Worm (Caenorhabditis elegans): Measurements from ENCODE around the gene ucr-2.2.

Gene ucr-2.2

DNA sequence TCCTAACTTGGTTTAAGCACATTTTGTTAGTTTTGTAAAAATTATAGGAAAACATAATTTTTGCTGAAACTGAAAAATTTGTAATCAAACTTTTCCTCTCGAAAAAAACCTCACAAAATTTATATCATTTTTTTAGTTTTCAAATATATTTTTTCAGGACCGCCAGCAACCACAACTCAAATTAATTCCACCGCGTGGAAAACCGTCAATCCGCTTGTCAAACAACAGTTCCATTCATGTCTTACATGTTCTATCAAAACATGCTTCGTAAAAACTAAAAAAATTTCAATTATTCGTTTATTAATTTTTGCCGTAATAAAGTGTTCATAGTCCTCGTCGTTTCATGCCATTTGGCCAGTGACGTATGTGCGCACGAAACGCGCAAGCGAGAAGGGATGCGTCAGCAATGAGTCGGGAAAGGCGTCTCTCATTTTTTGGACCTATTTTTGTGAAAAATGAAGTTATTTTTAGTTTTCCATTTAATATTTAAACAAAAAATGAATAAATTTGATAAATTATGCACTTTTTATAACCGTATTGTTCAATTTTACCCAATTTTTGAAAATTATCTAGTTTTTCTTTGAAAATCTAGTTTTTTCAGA lies at the start of gene ucr-2.2:
TSS of gene ucr-2.2 (plus strand) at position 602 of the 602 bp plus-strand sequence.
- TF ChIP-seq tbx-11 (GFP tag; IDR thresholded peaks at IDR 0.05) (0 out of 2 replicates have a peak, but pooled peaks have one; percentile 40), F13C5.2 (tag; optimal IDR thresholded peaks at IDR 0.05) (peak; percentile 79), ama-1 (optimal IDR thresholded peaks at IDR 0.05) (no peak), pes-1 (GFP tag; IDR thresholded peaks at IDR 0.05) (peak; percentile 48; the same call in 1 of the 2 replicates)

DNA sequence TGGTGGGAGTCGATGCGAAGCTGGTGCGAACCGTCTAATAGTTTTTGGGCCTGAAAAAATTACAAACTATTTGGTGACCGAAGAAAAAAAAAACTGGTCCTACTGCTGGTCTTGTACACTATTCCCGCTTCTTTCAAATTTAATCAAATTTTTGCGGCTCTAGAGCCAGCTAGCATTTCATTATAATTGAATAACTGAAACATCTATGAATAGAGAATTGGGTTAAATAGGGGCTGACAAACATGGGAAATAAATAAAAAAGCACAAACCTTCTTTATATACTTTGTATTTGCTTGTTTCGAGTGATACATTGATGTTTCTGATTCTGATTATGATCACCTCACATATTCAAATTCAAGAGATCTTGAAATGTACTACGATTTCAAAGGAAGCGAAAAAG lies 48.6 kb upstream of the ucr-2.2 start:
- TF ChIP-seq F13C5.2 (tag; optimal IDR thresholded peaks at IDR 0.05), result no peak

DNA sequence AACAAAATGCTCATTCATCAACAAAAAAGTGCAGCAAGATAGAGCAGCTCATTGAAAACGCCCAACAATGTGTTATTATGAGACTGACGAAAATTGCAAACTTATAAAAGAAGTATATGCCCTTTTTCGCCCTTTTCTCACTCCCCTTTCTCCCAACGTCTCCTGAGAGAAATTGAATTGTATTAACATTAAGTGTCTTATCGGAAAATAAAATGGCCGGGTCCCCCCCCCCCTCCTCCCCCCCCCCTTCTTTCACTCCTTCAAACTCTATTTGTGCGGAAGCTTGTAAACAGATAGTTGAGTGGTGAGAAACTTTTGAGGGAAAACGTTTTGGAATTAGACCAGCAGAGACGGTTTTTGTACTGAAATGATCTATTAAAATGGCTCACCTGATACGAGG lies 47.0 kb upstream of the ucr-2.2 start:
- no peak for TF ChIP-seq tra-4 (tag; optimal IDR thresholded peaks at IDR 0.05)
- no peak for TF ChIP-seq F13C5.2 (tag; optimal IDR thresholded peaks at IDR 0.05)
- no peak for TF ChIP-seq tbx-11 (GFP tag; IDR thresholded peaks at IDR 0.05)
- TF ChIP-seq ceh-36 (tag; optimal IDR thresholded peaks at IDR 0.05), result no peak
- no peak for TF ChIP-seq hmbx-1 (tag; optimal IDR thresholded peaks at IDR 0.05)
- no peak for TF ChIP-seq B0310.2 (tag; optimal IDR thresholded peaks at IDR 0.05)
- no peak for TF ChIP-seq flt-1 (GFP tag; IDR thresholded peaks at IDR 0.05)
- TF ChIP-seq ama-1 (optimal IDR thresholded peaks at IDR 0.05), result no peak
- no peak for TF ChIP-seq pes-1 (GFP tag; IDR thresholded peaks at IDR 0.05)
- TF ChIP-seq ets-7 (tag; optimal IDR thresholded peaks at IDR 0.05), result no peak

DNA sequence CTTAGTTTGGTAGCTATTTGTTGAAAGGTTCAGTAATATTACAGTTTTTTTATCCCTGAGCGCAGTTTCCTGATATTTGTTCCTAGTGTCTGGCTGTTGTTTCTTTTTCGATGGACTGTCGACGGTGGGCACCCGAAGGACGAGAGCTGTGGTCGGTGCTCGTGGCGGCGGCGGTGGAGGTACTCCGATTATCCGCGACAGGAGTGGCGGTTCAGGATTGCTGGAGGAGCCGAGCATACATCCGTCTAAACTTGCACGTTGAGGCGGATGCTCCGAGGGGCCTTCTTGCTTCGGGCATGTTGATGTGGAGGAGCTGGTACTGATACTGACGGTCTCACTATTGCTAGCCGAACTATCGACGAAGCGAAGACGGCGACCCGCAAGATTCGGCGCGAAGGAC lies 46.4 kb upstream of the ucr-2.2 start:
- TF ChIP-seq ceh-13 (GFP tag; optimal IDR thresholded peaks at IDR 0.05), result no peak
- TF ChIP-seq aly-1 (tag; optimal IDR thresholded peaks at IDR 0.05), result no peak
- no peak for TF ChIP-seq hnd-1 (tag; optimal IDR thresholded peaks at IDR 0.05)
- no peak for TF ChIP-seq flt-1 (GFP tag; IDR thresholded peaks at IDR 0.05)
- TF ChIP-seq ets-7 (tag; optimal IDR thresholded peaks at IDR 0.05), result no peak
- TF ChIP-seq pes-1 (GFP tag; IDR thresholded peaks at IDR 0.05), result no peak
- TF ChIP-seq hmbx-1 (tag; optimal IDR thresholded peaks at IDR 0.05), result no peak
- TF ChIP-seq hmg-4 (GFP tag; optimal IDR thresholded peaks at IDR 0.05), result no peak
- TF ChIP-seq sea-1 (GFP tag; conservative IDR thresholded peaks at IDR 0.05), result no peak
- no peak for TF ChIP-seq tbx-11 (GFP tag; IDR thresholded peaks at IDR 0.05)
- no peak for TF ChIP-seq ama-1 (optimal IDR thresholded peaks at IDR 0.05)
- TF ChIP-seq tra-4 (tag; optimal IDR thresholded peaks at IDR 0.05), result no peak

DNA sequence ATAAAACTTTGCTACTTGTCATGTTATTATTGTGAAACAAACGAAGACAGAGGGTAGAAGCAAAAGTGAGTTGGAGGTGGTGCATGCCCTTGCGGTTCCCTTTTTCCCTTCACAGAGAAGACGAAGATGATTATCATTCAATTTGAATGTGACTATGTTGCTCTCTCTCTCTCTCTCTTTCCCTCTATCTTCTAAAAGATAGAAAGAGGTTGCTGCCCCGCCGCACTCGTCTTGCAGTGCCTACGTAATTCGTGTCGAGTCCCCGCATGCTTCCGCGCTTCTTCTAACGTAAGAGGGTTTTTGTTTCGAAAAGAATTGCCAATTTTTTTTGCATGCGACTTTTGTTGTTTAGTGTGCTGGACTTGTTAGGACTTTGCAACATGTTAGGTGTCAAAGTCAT lies 45.5 kb upstream of the ucr-2.2 start:
- TF ChIP-seq ama-1 (optimal IDR thresholded peaks at IDR 0.05), result no peak
- no peak for TF ChIP-seq hmbx-1 (tag; optimal IDR thresholded peaks at IDR 0.05)
- no peak for TF ChIP-seq ets-7 (tag; optimal IDR thresholded peaks at IDR 0.05)
- no peak for TF ChIP-seq sea-1 (GFP tag; conservative IDR thresholded peaks at IDR 0.05)
- no peak for TF ChIP-seq ceh-36 (tag; optimal IDR thresholded peaks at IDR 0.05)
- TF ChIP-seq flt-1 (GFP tag; IDR thresholded peaks at IDR 0.05), result no peak
- TF ChIP-seq hnd-1 (tag; optimal IDR thresholded peaks at IDR 0.05), result no peak
- TF ChIP-seq hmg-4 (GFP tag; optimal IDR thresholded peaks at IDR 0.05), result no peak
- TF ChIP-seq ceh-13 (GFP tag; optimal IDR thresholded peaks at IDR 0.05), result no peak
- no peak for TF ChIP-seq F13C5.2 (tag; optimal IDR thresholded peaks at IDR 0.05)
- TF ChIP-seq tra-4 (tag; optimal IDR thresholded peaks at IDR 0.05), result no peak
- TF ChIP-seq tbx-11 (GFP tag; IDR thresholded peaks at IDR 0.05), result no peak
- no peak for TF ChIP-seq scrt-1 (GFP tag; IDR thresholded peaks at IDR 0.05)
- no peak for TF ChIP-seq tbx-37 (GFP tag; conservative IDR thresholded peaks at IDR 0.05)
- no peak for TF ChIP-seq aly-1 (tag; optimal IDR thresholded peaks at IDR 0.05)
- no peak for TF ChIP-seq pes-1 (GFP tag; IDR thresholded peaks at IDR 0.05)
- no peak for TF ChIP-seq B0310.2 (tag; optimal IDR thresholded peaks at IDR 0.05)

DNA sequence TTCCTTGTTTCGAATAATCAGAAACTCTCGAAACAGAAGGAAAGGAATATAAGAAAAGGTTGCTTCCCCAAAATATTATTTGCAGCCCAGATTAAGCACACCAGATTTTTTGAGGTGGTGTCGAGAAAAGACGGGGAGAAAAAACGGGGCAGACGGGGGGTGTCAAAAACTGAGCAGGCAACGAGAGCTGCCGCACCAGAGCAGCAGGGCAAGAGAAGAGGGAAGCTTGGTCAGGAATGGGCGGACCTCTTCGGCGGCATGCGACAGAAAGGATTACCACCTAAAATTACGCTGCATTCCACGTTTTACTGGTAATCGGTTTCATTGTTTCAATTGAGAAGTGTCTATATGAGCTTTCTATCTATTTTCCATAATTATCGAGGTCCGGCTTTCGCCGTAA lies 41.6 kb upstream of the ucr-2.2 start:
- TF ChIP-seq scrt-1 (GFP tag; IDR thresholded peaks at IDR 0.05) (no peak), hnd-1 (tag; optimal IDR thresholded peaks at IDR 0.05) (no peak), ets-7 (tag; optimal IDR thresholded peaks at IDR 0.05) (no peak), sea-1 (GFP tag; conservative IDR thresholded peaks at IDR 0.05) (no peak), tbx-37 (GFP tag; conservative IDR thresholded peaks at IDR 0.05) (no peak), ceh-13 (GFP tag; optimal IDR thresholded peaks at IDR 0.05) (no peak), tra-4 (tag; optimal IDR thresholded peaks at IDR 0.05) (no peak), flt-1 (GFP tag; IDR thresholded peaks at IDR 0.05) (no peak), hmbx-1 (tag; optimal IDR thresholded peaks at IDR 0.05) (no peak), B0310.2 (tag; optimal IDR thresholded peaks at IDR 0.05) (no peak), tbx-11 (GFP tag; IDR thresholded peaks at IDR 0.05) (no peak), hmg-4 (GFP tag; optimal IDR thresholded peaks at IDR 0.05) (no peak), aly-1 (tag; optimal IDR thresholded peaks at IDR 0.05) (no peak), ceh-36 (tag; optimal IDR thresholded peaks at IDR 0.05) (no peak)

DNA sequence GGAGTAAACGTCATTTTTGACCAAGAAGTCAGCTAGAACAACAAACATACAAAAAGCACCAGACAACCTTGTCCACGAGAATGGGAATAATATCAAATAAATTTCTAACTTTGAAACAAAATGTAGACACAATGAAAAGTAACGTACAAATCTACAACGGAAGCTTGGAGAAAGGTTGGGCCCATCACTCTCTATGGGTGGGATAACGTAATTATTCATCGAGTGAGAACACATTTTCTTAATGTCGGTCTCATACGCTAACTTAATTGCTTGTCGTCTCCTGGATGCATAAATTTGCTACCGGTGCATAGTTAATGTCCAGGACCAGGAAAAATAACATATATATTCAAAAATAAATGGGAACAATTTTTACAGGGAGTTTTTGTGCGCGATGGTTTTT lies 40.5 kb upstream of the ucr-2.2 start:
- TF ChIP-seq F13C5.2 (tag; optimal IDR thresholded peaks at IDR 0.05), result no peak
- no peak for TF ChIP-seq aly-1 (tag; optimal IDR thresholded peaks at IDR 0.05)
- no peak for TF ChIP-seq B0310.2 (tag; optimal IDR thresholded peaks at IDR 0.05)
- TF ChIP-seq tbx-37 (GFP tag; conservative IDR thresholded peaks at IDR 0.05), result no peak
- no peak for TF ChIP-seq sea-1 (GFP tag; conservative IDR thresholded peaks at IDR 0.05)
- no peak for TF ChIP-seq scrt-1 (GFP tag; IDR thresholded peaks at IDR 0.05)
- TF ChIP-seq ceh-36 (tag; optimal IDR thresholded peaks at IDR 0.05), result no peak
- no peak for TF ChIP-seq ets-7 (tag; optimal IDR thresholded peaks at IDR 0.05)

DNA sequence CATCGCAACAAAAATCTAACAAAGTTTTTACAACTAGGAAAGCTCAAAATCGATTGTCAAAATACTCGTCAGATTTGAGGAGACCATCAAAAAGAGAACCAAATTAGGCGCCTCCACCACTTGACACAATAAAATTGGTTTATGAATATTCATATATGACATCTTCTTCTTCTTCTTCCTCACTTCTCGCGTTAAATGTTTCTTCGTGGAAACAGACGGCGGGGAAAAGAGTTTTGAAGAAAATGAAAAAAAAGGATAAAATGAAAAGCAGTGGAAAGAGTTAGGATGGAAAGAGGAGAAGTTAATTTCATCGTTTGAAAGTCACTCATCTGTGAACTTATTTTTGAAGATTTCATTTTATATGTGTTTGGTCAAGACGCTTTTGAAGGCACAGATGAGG lies 38.8 kb upstream of the ucr-2.2 start:
- no peak for TF ChIP-seq B0310.2 (tag; optimal IDR thresholded peaks at IDR 0.05)
- no peak for TF ChIP-seq hnd-1 (tag; optimal IDR thresholded peaks at IDR 0.05)
- no peak for TF ChIP-seq tbx-11 (GFP tag; IDR thresholded peaks at IDR 0.05)
- no peak for TF ChIP-seq ceh-36 (tag; optimal IDR thresholded peaks at IDR 0.05)
- no peak for TF ChIP-seq tbx-37 (GFP tag; conservative IDR thresholded peaks at IDR 0.05)
- TF ChIP-seq ceh-13 (GFP tag; optimal IDR thresholded peaks at IDR 0.05), result no peak

Data from whole organism, early embryonic.